Fruit fly (Drosophila melanogaster): ENCODE measurements around the gene Cpr72Ea.

Cpr72Ea gene

dm6 chr3L:16384145-16384705 is 21.8 kb downstream of the Cpr72Ea start (continued):
- TF ChIP-seq insv (GFP tag; optimal IDR thresholded peaks at IDR 0.05) (no peak), en (GFP tag; optimal IDR thresholded peaks at IDR 0.05) (no peak), nerfin-1 (tag; optimal IDR thresholded peaks at IDR 0.05) (no peak), CG6254 (GFP tag; optimal IDR thresholded peaks at IDR 0.05) (no peak), CG12104 (GFP tag; optimal IDR thresholded peaks at IDR 0.05) (no peak), CG31388 (GFP tag; optimal IDR thresholded peaks at IDR 0.05) (no peak), CG11695 (GFP tag; IDR thresholded peaks at IDR 0.05) (no peak), CkIIα-i1 (GFP tag; IDR thresholded peaks at IDR 0.05) (no peak), PHDP (tag; optimal IDR thresholded peaks at IDR 0.05) (no peak), mirr (GFP tag; optimal IDR thresholded peaks at IDR 0.05) (peak; percentile 27), CG10543 (GFP tag; optimal IDR thresholded peaks at IDR 0.05) (peak; percentile 11), MESR4 (GFP tag; optimal IDR thresholded peaks at IDR 0.05) (no peak), CG17912 (GFP tag; optimal IDR thresholded peaks at IDR 0.05) (no peak), kah (GFP tag; optimal IDR thresholded peaks at IDR 0.05) (peak; percentile 40), jigr1 (GFP tag; IDR thresholded peaks at IDR 0.05) (no peak), ato (GFP tag; IDR thresholded peaks at IDR 0.05; ENCODE audit: partially characterized antibody) (no peak)

- peak; percentile 97 for TF ChIP-seq chinmo (GFP tag; IDR thresholded peaks at IDR 0.05; ENCODE audit: partially characterized antibody)
- TF ChIP-seq sens (GFP tag): peak; percentile 43
- peak; percentile 74 for TF ChIP-seq nom (GFP tag; optimal IDR thresholded peaks at IDR 0.05)
- TF ChIP-seq MESR4 (GFP tag; optimal IDR thresholded peaks at IDR 0.05): peak; percentile 63
- no peak for TF ChIP-seq CG17568 (GFP tag; optimal IDR thresholded peaks at IDR 0.05)
- TF ChIP-seq CG15011 (GFP tag; optimal IDR thresholded peaks at IDR 0.05): no peak
- TF ChIP-seq tgo (GFP tag; IDR thresholded peaks at IDR 0.05): no peak
- TF ChIP-seq CG9876 (GFP tag; optimal IDR thresholded peaks at IDR 0.05): no peak
- TF ChIP-seq wek (GFP tag; optimal IDR thresholded peaks at IDR 0.05): no peak
- TF ChIP-seq exex (tag; optimal IDR thresholded peaks at IDR 0.05): peak; percentile 5
- TF ChIP-seq so (GFP tag; IDR thresholded peaks at IDR 0.05): no peak
- TF ChIP-seq Hmx (GFP tag; optimal IDR thresholded peaks at IDR 0.05): no peak
- peak; percentile 20 for TF ChIP-seq Xbp1 (GFP tag; optimal IDR thresholded peaks at IDR 0.05)
- TF ChIP-seq Hr78 (GFP tag; optimal IDR thresholded peaks at IDR 0.05): peak in 1 of 2 experiments; percentile 86
- TF ChIP-seq CG11456 (GFP tag; IDR thresholded peaks at IDR 0.05): no peak
- no peak for TF ChIP-seq sqz (GFP tag; optimal IDR thresholded peaks at IDR 0.05)
- peak; percentile 26 for TF ChIP-seq CG34376 (GFP tag; optimal IDR thresholded peaks at IDR 0.05)
- TF ChIP-seq sug (tag; optimal IDR thresholded peaks at IDR 0.05): peak; percentile 67
- no peak for TF ChIP-seq CG42726 (GFP tag; IDR thresholded peaks at IDR 0.05; ENCODE audit: partially characterized antibody)
- peak; percentile 44 for TF ChIP-seq HLHmδ (GFP tag; optimal IDR thresholded peaks at IDR 0.05)
- TF ChIP-seq NC2β (GFP tag; optimal IDR thresholded peaks at IDR 0.05): no peak
- peak; percentile 48; the same call in 1 of the 2 replicates for TF ChIP-seq Bgb (GFP tag; IDR thresholded peaks at IDR 0.05; ENCODE audit: partially characterized antibody)
- TF ChIP-seq grn (GFP tag; optimal IDR thresholded peaks at IDR 0.05): peak; percentile 87
- peak; percentile 30 for TF ChIP-seq CG4617 (GFP tag; optimal IDR thresholded peaks at IDR 0.05; ENCODE audit: borderline replicate concordance)
- TF ChIP-seq twi (tag; optimal IDR thresholded peaks at IDR 0.05): no peak
- TF ChIP-seq lbe (GFP tag; optimal IDR thresholded peaks at IDR 0.05): peak; percentile 23
- no peak for TF ChIP-seq Mad (GFP tag; optimal IDR thresholded peaks at IDR 0.05)
- peak; percentile 31; the same call in 1 of the 2 replicates for TF ChIP-seq Drgx (GFP tag; IDR thresholded peaks at IDR 0.05)
- TF ChIP-seq mirr (GFP tag; optimal IDR thresholded peaks at IDR 0.05): peak; percentile 37
- TF ChIP-seq CG4404 (GFP tag; IDR thresholded peaks at IDR 0.05): no peak
- peak; percentile 17 for TF ChIP-seq nerfin-1 (tag; optimal IDR thresholded peaks at IDR 0.05)
- TF ChIP-seq CG15479 (GFP tag; optimal IDR thresholded peaks at IDR 0.05): peak; percentile 64
- TF ChIP-seq Sin3A (optimal IDR thresholded peaks at IDR 0.05): peak; percentile 3
- TF ChIP-seq repo (GFP tag; optimal IDR thresholded peaks at IDR 0.05): no peak
- TF ChIP-seq Pdp1 (GFP tag; optimal IDR thresholded peaks at IDR 0.05): peak in 1 of 2 experiments; percentile 35
Measured at dm6 chr3L:16385252-16385879, 23.0 kb downstream of the Cpr72Ea start.
